Worm (Caenorhabditis elegans) whole organism, L4 larva: ENCODE data around the gene gbh-1.

Experiments
- F26F4.8 ChIP-seq: fragments of 200-800 bp; sonication (Bioruptor generic); conservative IDR thresholded peaks from 2 replicates; pipeline ENCODE4 v1.3.6; 2022; ENCODE audit warnings: missing genetic modification characterization, missing compliant biosample characterization
- F37D6.2 ChIP-seq: sonication (generic microtip); optimal IDR thresholded peaks from 2 replicates; lab custom pipeline; 2016; ENCODE audit warnings: mild to moderate bottlenecking, missing genetic modification characterization, missing compliant biosample characterization
- T20F7.1 ChIP-seq: fragments of 200-800 bp; sonication (Bioruptor generic); optimal IDR thresholded peaks from 2 replicates; lab custom pipeline; 2018; ENCODE audit warnings: mild to moderate bottlenecking, missing genetic modification characterization, missing compliant biosample characterization
- Y105C5A.15 ChIP-seq: fragments of 200-800 bp; sonication (Bioruptor generic); IDR thresholded peaks from 2 replicates; pipeline ENCODE4 v1.3.6; 2022; ENCODE audit warnings: missing genetic modification characterization, missing compliant biosample characterization
- Y48G9A.11 ChIP-seq: fragments of 200-800 bp; sonication (Bioruptor generic); IDR thresholded peaks from 2 replicates; pipeline ENCODE4 v1.3.6; 2022; ENCODE audit warnings: missing genetic modification reagents, missing genetic modification characterization, missing compliant biosample characterization
- Y75B8A.6 ChIP-seq: fragments of 200-800 bp; sonication (Bioruptor generic); IDR thresholded peaks from 2 replicates; pipeline ENCODE4 v1.3.6; 2022; ENCODE audit warnings: missing genetic modification reagents, missing genetic modification characterization, missing compliant biosample characterization
- ZK337.2 ChIP-seq: fragments of 200-800 bp; sonication (Bioruptor generic); IDR thresholded peaks from 2 replicates; pipeline ENCODE4 v1.3.6; 2022; ENCODE audit warnings: missing genetic modification reagents, missing genetic modification characterization, missing compliant biosample characterization
- ceh-20 ChIP-seq: fragments of 200-800 bp; sonication (Bioruptor generic); IDR thresholded peaks from 2 replicates; pipeline ENCODE4 v1.3.6; 2022; ENCODE audit warnings: missing genetic modification reagents, missing genetic modification characterization, missing compliant biosample characterization
- ceh-28 ChIP-seq: fragments of 150-350 bp; optimal IDR thresholded peaks from 2 replicates; lab custom pipeline; 2014; ENCODE audit warnings: missing biosample characterization, missing genetic modification reagents, missing genetic modification characterization
- ceh-44 ChIP-seq: fragments of 200-800 bp; sonication (Bioruptor generic); IDR thresholded peaks from 2 replicates; pipeline ENCODE4 v1.3.6; 2022; ENCODE audit warnings: missing genetic modification reagents, missing genetic modification characterization, missing compliant biosample characterization
- ceh-62 ChIP-seq: sonication (generic microtip); optimal IDR thresholded peaks from 2 replicates; lab custom pipeline; 2017; ENCODE audit warnings: missing biosample characterization, missing genetic modification characterization
- ceh-82 ChIP-seq: sonication (generic microtip); optimal IDR thresholded peaks from 2 replicates; lab custom pipeline; 2017; ENCODE audit warnings: missing biosample characterization, missing genetic modification characterization
- ces-1 ChIP-seq: fragments of 150-350 bp; sonication (generic microtip); optimal IDR thresholded peaks from 4 replicates; lab custom pipeline; 2014; ENCODE audit warnings: missing biosample characterization, missing genetic modification reagents, missing genetic modification characterization
- ctbp-1 ChIP-seq: fragments of 200-800 bp; sonication (Bioruptor generic); IDR thresholded peaks from 2 replicates; pipeline ENCODE4 v1.3.6; 2022; ENCODE audit warnings: missing genetic modification reagents, missing genetic modification characterization, missing compliant biosample characterization
- daf-16 ChIP-seq, 3 experiments: sonication (generic microtip); optimal IDR thresholded peaks; 2 replicates each; lab custom pipeline; 2016 to 2017; ENCODE audit warnings: missing genetic modification characterization in 3 of 3, missing genetic modification reagents in 3 of 3, mild to moderate bottlenecking in 2 of 3, missing compliant biosample characterization in 2 of 3, missing biosample characterization in 1 of 3, moderate library complexity in 1 of 3
- daf-8 ChIP-seq: fragments of 200-800 bp; sonication (Bioruptor generic); IDR thresholded peaks from 2 replicates; pipeline ENCODE4 v1.3.6; 2022; ENCODE audit warnings: missing genetic modification characterization, missing compliant biosample characterization
- egl-43 ChIP-seq: fragments of 200-800 bp; sonication (Bioruptor generic); IDR thresholded peaks from 2 replicates; pipeline ENCODE4 v1.3.6; 2022; ENCODE audit warnings: missing genetic modification reagents, missing genetic modification characterization, missing compliant biosample characterization
- fos-1 ChIP-seq: fragments of 150-350 bp; optimal IDR thresholded peaks from 2 replicates; lab custom pipeline; 2014; ENCODE audit warnings: missing biosample characterization, missing genetic modification characterization
- hif-1 ChIP-seq, 2 experiments: sonication (generic microtip); optimal IDR thresholded peaks; 2 replicates each; lab custom pipeline; 2016 to 2017; ENCODE audit warnings: missing compliant biosample characterization in 2 of 2, missing genetic modification characterization in 2 of 2, missing genetic modification reagents in 2 of 2, missing genotype in 2 of 2, mild to moderate bottlenecking in 1 of 2
- hmg-1.1 ChIP-seq: fragments of 200-800 bp; sonication (Bioruptor generic); IDR thresholded peaks from 2 replicates; pipeline ENCODE4 v1.3.6; 2022; ENCODE audit warnings: missing genetic modification reagents, missing genetic modification characterization, missing compliant biosample characterization
- lin-13 ChIP-seq: fragments of 150-350 bp; optimal IDR thresholded peaks from 2 replicates; lab custom pipeline; 2014; ENCODE audit warnings: missing biosample characterization, missing genetic modification reagents, missing genetic modification characterization
- lin-15B ChIP-seq: fragments of 150-350 bp; sonication (generic microtip); optimal IDR thresholded peaks from 3 replicates; lab custom pipeline; 2014; ENCODE audit warnings: missing biosample characterization, missing genetic modification characterization
- lin-29 ChIP-seq: fragments of 200-800 bp; sonication (Bioruptor generic); IDR thresholded peaks from 2 replicates; pipeline ENCODE4 v1.3.6; 2022; ENCODE audit warnings: missing genetic modification reagents, missing genetic modification characterization, missing compliant biosample characterization
- lin-38 ChIP-seq: fragments of 200-800 bp; sonication (Bioruptor generic); IDR thresholded peaks from 2 replicates; pipeline ENCODE4 v1.3.6; 2022; ENCODE audit warnings: missing genetic modification reagents, missing genetic modification characterization, missing compliant biosample characterization
- lin-39 ChIP-seq: fragments of 150-350 bp; optimal IDR thresholded peaks from 2 replicates; lab custom pipeline; 2014; ENCODE audit warnings: missing biosample characterization, missing genetic modification reagents, missing genetic modification characterization
- lir-3 ChIP-seq: sonication (generic microtip); optimal IDR thresholded peaks from 2 replicates; lab custom pipeline; 2016; ENCODE audit warnings: mild to moderate bottlenecking, missing genetic modification characterization, missing compliant biosample characterization
- mdt-29 ChIP-seq: fragments of 200-800 bp; sonication (Bioruptor generic); IDR thresholded peaks from 2 replicates; pipeline ENCODE4 v1.3.6; 2022; ENCODE audit warnings: missing genetic modification reagents, missing genetic modification characterization, missing compliant biosample characterization
- mep-1 ChIP-seq: fragments of 150-350 bp; sonication (generic microtip); optimal IDR thresholded peaks from 3 replicates; lab custom pipeline; 2014; ENCODE audit warnings: missing biosample characterization, missing genetic modification characterization
- mxl-3 ChIP-seq: fragments of 200-800 bp; sonication (Bioruptor generic); optimal IDR thresholded peaks from 2 replicates; lab custom pipeline; 2018; ENCODE audit warnings: mild to moderate bottlenecking, missing genetic modification characterization, missing compliant biosample characterization
- nhr-10 ChIP-seq: fragments of 150-350 bp; optimal IDR thresholded peaks from 2 replicates; lab custom pipeline; 2014; ENCODE audit warnings: missing biosample characterization, missing genetic modification characterization
- nhr-102 ChIP-seq: sonication (generic microtip); optimal IDR thresholded peaks from 2 replicates; lab custom pipeline; 2016; ENCODE audit warnings: mild to moderate bottlenecking, missing genetic modification characterization, moderate library complexity, missing compliant biosample characterization
- nhr-11 ChIP-seq: fragments of 150-350 bp; optimal IDR thresholded peaks from 2 replicates; lab custom pipeline; 2014; ENCODE audit warnings: missing biosample characterization, missing genetic modification characterization
- nhr-25 ChIP-seq: sonication (generic microtip); optimal IDR thresholded peaks from 2 replicates; lab custom pipeline; 2017; ENCODE audit warnings: missing genetic modification characterization, mild to moderate bottlenecking, missing compliant biosample characterization, antibody characterized with exemption, moderate library complexity, borderline replicate concordance; ENCODE audit not compliant: insufficient read depth
- nhr-28 ChIP-seq: fragments of 150-350 bp; optimal IDR thresholded peaks from 2 replicates; lab custom pipeline; 2014; ENCODE audit warnings: missing biosample characterization, missing genetic modification characterization
- nhr-42 ChIP-seq: fragments of 200-800 bp; sonication (Bioruptor generic); IDR thresholded peaks from 2 replicates; pipeline ENCODE4 v1.3.6; 2022; ENCODE audit warnings: missing genetic modification characterization, missing compliant biosample characterization
- nhr-76 ChIP-seq: fragments of 150-350 bp; optimal IDR thresholded peaks from 2 replicates; lab custom pipeline; 2014; ENCODE audit warnings: missing biosample characterization, missing genetic modification characterization
- nhr-77 ChIP-seq: fragments of 150-350 bp; optimal IDR thresholded peaks from 2 replicates; lab custom pipeline; 2014; ENCODE audit warnings: missing biosample characterization, missing genetic modification characterization
- rbr-2 ChIP-seq: sonication (generic microtip); optimal IDR thresholded peaks from 2 replicates; lab custom pipeline; 2016; ENCODE audit warnings: missing genotype, missing genetic modification characterization, missing compliant biosample characterization
- saeg-2 ChIP-seq: fragments of 200-800 bp; sonication (Bioruptor generic); IDR thresholded peaks from 2 replicates; pipeline ENCODE4 v1.3.6; 2022; ENCODE audit warnings: missing genetic modification reagents, missing genetic modification characterization, missing compliant biosample characterization
- sdz-12 ChIP-seq: fragments of 200-800 bp; sonication (Bioruptor generic); optimal IDR thresholded peaks from 2 replicates; lab custom pipeline; 2018; ENCODE audit warnings: mild to moderate bottlenecking, missing genetic modification characterization, missing compliant biosample characterization
- skn-1 ChIP-seq: fragments of 150-350 bp; optimal IDR thresholded peaks from 2 replicates; lab custom pipeline; 2014; ENCODE audit warnings: missing biosample characterization, missing genetic modification characterization
- snpc-1.2 ChIP-seq: fragments of 200-800 bp; sonication (Bioruptor generic); IDR thresholded peaks from 2 replicates; pipeline ENCODE4 v1.3.6; 2022; ENCODE audit warnings: missing genetic modification reagents, missing genetic modification characterization, missing compliant biosample characterization
- spr-1 ChIP-seq: sonication (generic microtip); optimal IDR thresholded peaks from 2 replicates; lab custom pipeline; 2016; ENCODE audit warnings: mild to moderate bottlenecking, missing genetic modification characterization, missing compliant biosample characterization
- unc-39 ChIP-seq: sonication (generic microtip); optimal IDR thresholded peaks from 2 replicates; lab custom pipeline; 2017; ENCODE audit warnings: missing biosample characterization, missing genetic modification characterization
- unc-62 ChIP-seq, 3 experiments: fragments of 150-350 bp in 1 of 3; sonication (generic microtip); optimal IDR thresholded peaks in 2 of 3; peaks in 1 of 3; 1 replicate in 1 of 3; 2 replicates in 2 of 3; lab custom pipeline; 2014 to 2017; ENCODE audit warnings: missing biosample characterization in 3 of 3, missing genetic modification characterization in 3 of 3, missing genetic modification reagents in 3 of 3, missing genotype in 1 of 3
- vab-7 ChIP-seq: fragments of 200-800 bp; sonication (Bioruptor generic); IDR thresholded peaks from 2 replicates; pipeline ENCODE4 v1.3.6; 2022; ENCODE audit warnings: missing genetic modification reagents, missing genetic modification characterization, missing compliant biosample characterization
- zip-11 ChIP-seq: fragments of 200-800 bp; sonication (Bioruptor generic); IDR thresholded peaks from 2 replicates; pipeline ENCODE4 v1.3.6; 2022; ENCODE audit warnings: missing genetic modification characterization, missing compliant biosample characterization
- zip-2 ChIP-seq: fragments of 150-350 bp; optimal IDR thresholded peaks from 2 replicates; lab custom pipeline; 2014; ENCODE audit warnings: missing biosample characterization, missing genetic modification characterization
- ztf-7 ChIP-seq: fragments of 150-350 bp; optimal IDR thresholded peaks from 2 replicates; lab custom pipeline; 2014; ENCODE audit warnings: missing biosample characterization, missing genetic modification characterization

gbh-1 gene

ce11 chrII:10658576-10659256 lies 34.9 kb downstream of the gbh-1 start, which contains the start of the genes snu-13 and rsp-7 (continued):
- TF ChIP-seq daf-16 (GFP tag; optimal IDR thresholded peaks at IDR 0.05; lab: Kevin White, UChicago) (no peak), daf-16 (tag; optimal IDR thresholded peaks at IDR 0.05; lab: Kevin White, UChicago) (peak; percentile 12), ceh-20 (GFP tag; lab: Robert Waterston, UW) (no peak), Y48G9A.11 (GFP tag; lab: Robert Waterston, UW) (no peak), ctbp-1 (GFP tag; lab: Robert Waterston, UW) (no peak), nhr-102 (no peak), rbr-2 (peak; percentile 25), snpc-1.2 (GFP tag; lab: Robert Waterston, UW) (no peak), Y105C5A.15 (no peak), skn-1 (no peak), ceh-44 (GFP tag; lab: Robert Waterston, UW) (no peak), nhr-11 (tag; lab: Kevin White, UChicago) (peak; percentile 58), mep-1 (peak; percentile 76), nhr-76 (tag; lab: Kevin White, UChicago) (no peak), unc-62 (GFP tag; optimal IDR thresholded peaks at IDR 0.05 in 1 of 2; lab: Kevin White, UChicago) (peak in 1 of 2 experiments; percentile 12), unc-62 (tag; optimal IDR thresholded peaks at IDR 0.05; lab: Kevin White, UChicago) (no peak), fos-1 (tag; lab: Kevin White, UChicago) (no peak), ZK337.2 (GFP tag; lab: Robert Waterston, UW) (no peak), Y75B8A.6 (no peak), vab-7 (no peak), egl-43 (GFP tag; lab: Robert Waterston, UW) (no peak), ceh-82 (tag; lab: Kevin White, UChicago) (no peak), hif-1 (tag; optimal IDR thresholded peaks at IDR 0.05; lab: Kevin White, UChicago) (peak in 1 of 2 experiments; percentile 44), unc-39 (no peak), nhr-25 (tag; lab: Kevin White, UChicago) (peak; percentile 60), ces-1 (GFP tag; lab: Kevin White, UChicago) (no peak), nhr-10 (no peak), T20F7.1 (no peak), saeg-2 (GFP tag; lab: Robert Waterston, UW) (no peak), ceh-28 (tag; lab: Kevin White, UChicago) (no peak), lin-15B (tag; lab: Kevin White, UChicago) (no peak), spr-1 (no peak), nhr-42 (GFP tag; lab: Robert Waterston, UW) (no peak), lin-39 (tag; lab: Kevin White, UChicago) (no peak), zip-2 (tag; lab: Kevin White, UChicago) (no peak), daf-8 (no peak), sdz-12 (GFP tag; lab: Kevin White, UChicago) (no peak), nhr-77 (tag; lab: Kevin White, UChicago) (peak; percentile 69), mxl-3 (GFP tag; lab: Kevin White, UChicago) (peak; percentile 0)
- TF ChIP-seq, all 104 proteins: peak for 23

ce11 chrII:10657632-10658108 lies 35.9 kb downstream of the gbh-1 start, which contains the start of gene lact-3:
lact-3 (minus strand) TSS chrII:10657682.
- TF ChIP-seq ceh-62 (tag; lab: Kevin White, UChicago) = no peak
- no peak for TF ChIP-seq zip-11
- no peak for TF ChIP-seq unc-39
- TF ChIP-seq hmg-1.1 (GFP tag; lab: Robert Waterston, UW) = no peak
- TF ChIP-seq F37D6.2 = no peak
- TF ChIP-seq lir-3 = no peak
- no peak for TF ChIP-seq ztf-7 (tag; lab: Kevin White, UChicago)
- peak; percentile 41; the same call in 1 of the 2 replicates for TF ChIP-seq egl-43 (GFP tag; lab: Robert Waterston, UW)
- TF ChIP-seq nhr-28 (tag; lab: Kevin White, UChicago) = peak; percentile 65
- no peak for TF ChIP-seq lin-13 (GFP tag; lab: Kevin White, UChicago)
- TF ChIP-seq nhr-25 (tag; lab: Kevin White, UChicago) = no peak
- no peak for TF ChIP-seq ces-1 (GFP tag; lab: Kevin White, UChicago)
- no peak for TF ChIP-seq mdt-29 (GFP tag; lab: Robert Waterston, UW)
- TF ChIP-seq nhr-42 (GFP tag; lab: Robert Waterston, UW) = peak; percentile 49; the same call in 1 of the 2 replicates
- TF ChIP-seq lin-29 (GFP tag; lab: Robert Waterston, UW) = no peak
- TF ChIP-seq fos-1 (tag; lab: Kevin White, UChicago) = no peak
- peak; percentile 69 for TF ChIP-seq lin-38
- TF ChIP-seq F26F4.8 (GFP tag; lab: Robert Waterston, UW) = 0 out of 2 replicates have a peak, but pooled peaks have one; percentile 40
- peak; percentile 40 for TF ChIP-seq Y48G9A.11 (GFP tag; lab: Robert Waterston, UW)
